Worm (Caenorhabditis elegans): ENCODE measurements around the gene emb-27.

ce11 chrII:8174148-8174547 is 12.2 kb upstream of the emb-27 start:
- TF ChIP-seq snu-23 (GFP tag; optimal IDR thresholded peaks at IDR 0.05) (no peak), nhr-11 (tag; optimal IDR thresholded peaks at IDR 0.05) (no peak), nhr-90 (tag; optimal IDR thresholded peaks at IDR 0.05; ENCODE audit: poor library complexity) (no peak), unc-62 (GFP tag; optimal IDR thresholded peaks at IDR 0.05) (no peak), ceh-82 (tag; optimal IDR thresholded peaks at IDR 0.05) (no peak), nhr-237 (tag; optimal IDR thresholded peaks at IDR 0.05) (no peak), elt-2 (tag; optimal IDR thresholded peaks at IDR 0.05) (no peak)

Measured in whole organism, L1 larva.